Worm (Caenorhabditis elegans) whole organism, L4 larva: ENCODE measurements around the gene srb-1.

Experiments used
- F26F4.8 ChIP-seq: fragments of 200-800 bp; sonication (Bioruptor generic); conservative IDR thresholded peaks from 2 replicates; pipeline ENCODE4 v1.3.6; 2022; ENCODE audit warnings: missing genetic modification characterization, missing compliant biosample characterization
- ZK546.5 ChIP-seq, 2 experiments: sonication (generic microtip); optimal IDR thresholded peaks; 2 replicates each; lab custom pipeline; 2017; ENCODE audit warnings: missing biosample characterization in 2 of 2, missing genetic modification characterization in 2 of 2
- dpl-1 ChIP-seq: fragments of 150-350 bp; optimal IDR thresholded peaks from 2 replicates; lab custom pipeline; 2014; ENCODE audit warnings: missing biosample characterization, missing genetic modification reagents, missing genetic modification characterization
- lin-15B ChIP-seq: fragments of 150-350 bp; sonication (generic microtip); optimal IDR thresholded peaks from 3 replicates; lab custom pipeline; 2014; ENCODE audit warnings: missing biosample characterization, missing genetic modification characterization
- mdl-1 ChIP-seq, 2 experiments: fragments of 150-350 bp in 1 of 2; sonication (generic microtip) in 1 of 2; optimal IDR thresholded peaks; 2 replicates each; lab custom pipeline; 2014 to 2017; ENCODE audit warnings: missing biosample characterization in 2 of 2, missing genetic modification characterization in 2 of 2
- mdt-29 ChIP-seq: fragments of 200-800 bp; sonication (Bioruptor generic); IDR thresholded peaks from 2 replicates; pipeline ENCODE4 v1.3.6; 2022; ENCODE audit warnings: missing genetic modification reagents, missing genetic modification characterization, missing compliant biosample characterization
- mxl-2 ChIP-seq: fragments of 200-800 bp; sonication (Bioruptor generic); conservative IDR thresholded peaks from 2 replicates; pipeline ENCODE4 v1.3.6; 2022; ENCODE audit warnings: missing genetic modification reagents, missing genetic modification characterization, missing compliant biosample characterization
- nhr-28 ChIP-seq: fragments of 150-350 bp; optimal IDR thresholded peaks from 2 replicates; lab custom pipeline; 2014; ENCODE audit warnings: missing biosample characterization, missing genetic modification characterization
- snpc-1.2 ChIP-seq: fragments of 200-800 bp; sonication (Bioruptor generic); IDR thresholded peaks from 2 replicates; pipeline ENCODE4 v1.3.6; 2022; ENCODE audit warnings: missing genetic modification reagents, missing genetic modification characterization, missing compliant biosample characterization
- unc-62 ChIP-seq, 3 experiments: fragments of 150-350 bp in 1 of 3; sonication (generic microtip); optimal IDR thresholded peaks in 2 of 3; peaks in 1 of 3; 1 replicate in 1 of 3; 2 replicates in 2 of 3; lab custom pipeline; 2014 to 2017; ENCODE audit warnings: missing biosample characterization in 3 of 3, missing genetic modification characterization in 3 of 3, missing genetic modification reagents in 3 of 3, missing genotype in 1 of 3

DNA sequence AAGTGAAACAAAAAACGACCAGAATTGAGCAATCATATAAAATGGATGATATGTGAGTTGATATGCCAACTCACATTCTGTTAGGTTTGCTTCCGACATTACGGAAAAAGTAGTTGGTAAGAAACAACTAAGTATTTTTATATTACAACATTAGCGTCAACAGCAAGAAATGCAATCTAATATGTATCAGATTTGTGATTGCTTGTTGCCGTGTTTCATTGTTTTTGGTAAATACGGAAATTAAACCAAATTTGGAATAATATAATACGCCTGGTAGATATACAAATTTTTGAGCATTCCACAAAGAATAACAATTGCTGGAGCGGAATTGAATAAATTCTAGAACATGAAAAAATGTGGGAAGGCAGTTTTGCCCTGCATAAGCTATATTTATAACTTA lies 16.3 kb downstream of the srb-1 start, which contains the start of gene srb-12:
- TF ChIP-seq ZK546.5 (tag; optimal IDR thresholded peaks at IDR 0.05; lab: Kevin White, UChicago): no peak
- TF ChIP-seq mdl-1 (tag; optimal IDR thresholded peaks at IDR 0.05; lab: Kevin White, UChicago): no peak
- no peak for TF ChIP-seq dpl-1
- TF ChIP-seq nhr-28 (tag; lab: Kevin White, UChicago): no peak
- TF ChIP-seq snpc-1.2 (GFP tag; lab: Robert Waterston, UW): no peak
- no peak for TF ChIP-seq mxl-2 (GFP tag; lab: Robert Waterston, UW)
- TF ChIP-seq unc-62 (GFP tag; optimal IDR thresholded peaks at IDR 0.05 in 1 of 2; lab: Kevin White, UChicago): no peak
- no peak for TF ChIP-seq unc-62 (tag; optimal IDR thresholded peaks at IDR 0.05; lab: Kevin White, UChicago)
- TF ChIP-seq mdt-29: no peak
- TF ChIP-seq lin-15B: no peak
- TF ChIP-seq F26F4.8 (GFP tag; lab: Robert Waterston, UW): no peak
